Fruit fly (Drosophila melanogaster) whole organism, embryonic: ENCODE measurements around the gene Top3alpha.

Source experiments
- Adf1 ChIP-seq: fragments of 200-800 bp; sonication (Bioruptor generic); IDR thresholded peaks from 2 replicates; pipeline ENCODE4 v1.3.6; 2022; ENCODE audit warnings: missing biosample characterization, missing genetic modification characterization
- BEAF-32 ChIP-seq: fragments of 200-800 bp; sonication (Bioruptor generic); optimal IDR thresholded peaks from 3 replicates; lab custom pipeline; 2017; ENCODE audit warnings: missing biosample characterization, missing genetic modification characterization, mild to moderate bottlenecking, moderate library complexity, missing genetic modification reagents
- CG10959 ChIP-seq: fragments of 200-800 bp; sonication (Bioruptor generic); IDR thresholded peaks from 2 replicates; pipeline ENCODE4 v1.3.6; 2022; ENCODE audit warnings: missing biosample characterization, missing genetic modification characterization
- CG11504 ChIP-seq: fragments of 200-800 bp; sonication (Bioruptor generic); optimal IDR thresholded peaks from 3 replicates; lab custom pipeline; 2019; ENCODE audit warnings: missing biosample characterization, mild to moderate bottlenecking, missing genetic modification characterization, moderate library complexity
- CG11723 ChIP-seq: fragments of 200-800 bp; sonication (Bioruptor generic); optimal IDR thresholded peaks from 2 replicates; lab custom pipeline; 2017; ENCODE audit warnings: missing biosample characterization, mild to moderate bottlenecking, missing genetic modification characterization
- CG12104 ChIP-seq: fragments of 200-800 bp; sonication (Bioruptor generic); optimal IDR thresholded peaks from 3 replicates; lab custom pipeline; 2016; ENCODE audit warnings: missing biosample characterization, missing genetic modification characterization
- CG12219 ChIP-seq: fragments of 200-800 bp; sonication (Bioruptor generic); optimal IDR thresholded peaks from 3 replicates; lab custom pipeline; 2018; ENCODE audit warnings: missing biosample characterization, mild to moderate bottlenecking, missing genetic modification characterization
- CG13123 ChIP-seq: fragments of 200-800 bp; sonication (Bioruptor generic); optimal IDR thresholded peaks from 2 replicates; lab custom pipeline; 2016; ENCODE audit warnings: missing biosample characterization, missing genetic modification characterization
- CG15479 ChIP-seq: fragments of 200-800 bp; sonication (Bioruptor generic); optimal IDR thresholded peaks from 3 replicates; lab custom pipeline; 2019; ENCODE audit warnings: missing biosample characterization, mild to moderate bottlenecking, missing genetic modification characterization, moderate library complexity
- CG15601 ChIP-seq: fragments of 200-800 bp; sonication (Bioruptor generic); optimal IDR thresholded peaks from 3 replicates; lab custom pipeline; 2019; ENCODE audit warnings: missing biosample characterization, mild to moderate bottlenecking, missing genetic modification characterization, moderate library complexity
- CG1792 ChIP-seq: fragments of 200-800 bp; sonication (Bioruptor generic); optimal IDR thresholded peaks from 2 replicates; lab custom pipeline; 2016; ENCODE audit warnings: missing biosample characterization, missing genetic modification characterization
- CG18619 ChIP-seq: fragments of 200-800 bp; sonication (Bioruptor generic); optimal IDR thresholded peaks from 3 replicates; lab custom pipeline; 2017; ENCODE audit warnings: missing biosample characterization, mild to moderate bottlenecking, missing genetic modification characterization
- CG2875 ChIP-seq: fragments of 200-800 bp; sonication (Bioruptor generic); optimal IDR thresholded peaks from 2 replicates; lab custom pipeline; 2017; ENCODE audit warnings: missing biosample characterization, mild to moderate bottlenecking, missing genetic modification characterization, missing genetic modification reagents
- CG31441 ChIP-seq: fragments of 200-800 bp; sonication (Bioruptor generic); IDR thresholded peaks from 2 replicates; pipeline ENCODE4 v1.3.6; 2022; ENCODE audit warnings: missing biosample characterization, missing genetic modification characterization
- CG32767 ChIP-seq: fragments of 200-800 bp; sonication (Bioruptor generic); IDR thresholded peaks from 2 replicates; pipeline ENCODE4 v1.3.6; 2022; ENCODE audit warnings: missing biosample characterization, missing genetic modification characterization
- CG7745 ChIP-seq: fragments of 200-800 bp; sonication (Bioruptor generic); optimal IDR thresholded peaks from 2 replicates; lab custom pipeline; 2018; ENCODE audit warnings: missing biosample characterization, mild to moderate bottlenecking, missing genetic modification characterization, moderate library complexity
- CG7987 ChIP-seq: fragments of 200-800 bp; sonication (Bioruptor generic); optimal IDR thresholded peaks from 2 replicates; lab custom pipeline; 2018; ENCODE audit warnings: missing biosample characterization, mild to moderate bottlenecking, missing genetic modification characterization, moderate library complexity
- CG8359 ChIP-seq: fragments of 200-800 bp; sonication (Bioruptor generic); optimal IDR thresholded peaks from 2 replicates; lab custom pipeline; 2017; ENCODE audit warnings: missing biosample characterization, mild to moderate bottlenecking, missing genetic modification characterization, borderline replicate concordance
- Dref ChIP-seq: fragments of 200-800 bp; sonication (Bioruptor generic); IDR thresholded peaks from 2 replicates; pipeline ENCODE4 v1.3.6; 2022; ENCODE audit warnings: missing biosample characterization, missing genetic modification characterization
- E2f2 ChIP-seq: fragments of 200-800 bp; sonication (Bioruptor generic); IDR thresholded peaks from 2 replicates; pipeline ENCODE4 v1.3.6; 2022; ENCODE audit warnings: missing biosample characterization, missing genetic modification characterization
- Hmr ChIP-seq: fragments of 200-800 bp; sonication (Bioruptor generic); optimal IDR thresholded peaks from 3 replicates; lab custom pipeline; 2017; ENCODE audit warnings: mild to moderate bottlenecking, missing biosample characterization, missing genetic modification reagents, missing genetic modification characterization
- Max ChIP-seq: fragments of 200-800 bp; sonication (Bioruptor generic); optimal IDR thresholded peaks from 2 replicates; lab custom pipeline; 2016; ENCODE audit warnings: missing biosample characterization, mild to moderate bottlenecking, missing genetic modification characterization
- Nf-YB ChIP-seq: fragments of 200-800 bp; sonication (Bioruptor generic); optimal IDR thresholded peaks from 3 replicates; lab custom pipeline; 2019; ENCODE audit warnings: missing biosample characterization, mild to moderate bottlenecking, missing genetic modification characterization, moderate library complexity
- Rfx ChIP-seq: fragments of 200-800 bp; sonication (Bioruptor generic); IDR thresholded peaks from 2 replicates; pipeline ENCODE4 v1.3.6; 2022; ENCODE audit warnings: missing biosample characterization, missing genetic modification characterization
- Rx ChIP-seq: fragments of 200-800 bp; sonication (Bioruptor generic); IDR thresholded peaks from 2 replicates; pipeline ENCODE4 v1.3.6; 2022; ENCODE audit warnings: missing biosample characterization, missing genetic modification characterization
- Side ChIP-seq: fragments of 200-800 bp; sonication (Bioruptor generic); optimal IDR thresholded peaks from 2 replicates; lab custom pipeline; 2016; ENCODE audit warnings: missing biosample characterization, missing genetic modification characterization
- Sry-δ ChIP-seq: fragments of 200-800 bp; sonication (Bioruptor generic); optimal IDR thresholded peaks from 2 replicates; lab custom pipeline; 2016; ENCODE audit warnings: missing biosample characterization, missing genetic modification characterization
- Taf1 ChIP-seq: fragments of 200-800 bp; sonication (Bioruptor generic); IDR thresholded peaks from 2 replicates; pipeline ENCODE4 v1.3.6; 2022; ENCODE audit warnings: missing biosample characterization, missing genetic modification characterization
- Usf ChIP-seq: fragments of 200-800 bp; sonication (Bioruptor generic); optimal IDR thresholded peaks from 2 replicates; lab custom pipeline; 2017; ENCODE audit warnings: missing genotype, missing biosample characterization, missing genetic modification characterization
- Xbp1 ChIP-seq: fragments of 200-800 bp; sonication (Bioruptor generic); optimal IDR thresholded peaks from 3 replicates; lab custom pipeline; 2016; ENCODE audit warnings: missing biosample characterization, mild to moderate bottlenecking, missing genetic modification characterization
- YL-1 ChIP-seq: fragments of 200-800 bp; sonication (Bioruptor generic); optimal IDR thresholded peaks from 3 replicates; lab custom pipeline; 2017; ENCODE audit warnings: missing biosample characterization, mild to moderate bottlenecking, missing genetic modification characterization
- ato ChIP-seq: fragments of 200-800 bp; sonication (Bioruptor generic); IDR thresholded peaks from 2 replicates; pipeline ENCODE4 v1.3.6; 2022; ENCODE audit warnings: missing biosample characterization, missing genetic modification characterization; ENCODE audit not compliant: partially characterized antibody
- cas ChIP-seq: fragments of 200-800 bp; sonication (Bioruptor generic); IDR thresholded peaks from 2 replicates; pipeline ENCODE4 v1.3.6; 2022; ENCODE audit warnings: missing biosample characterization, missing genetic modification characterization
- chn ChIP-seq: fragments of 200-800 bp; sonication (Bioruptor generic); optimal IDR thresholded peaks from 2 replicates; lab custom pipeline; 2016; ENCODE audit warnings: missing biosample characterization, missing genetic modification characterization
- crp ChIP-seq, 2 experiments: fragments of 200-800 bp; sonication (Bioruptor generic); optimal IDR thresholded peaks; 2 replicates in 1 of 2; 3 replicates in 1 of 2; lab custom pipeline; 2017; ENCODE audit warnings: missing biosample characterization in 2 of 2, missing genetic modification characterization in 2 of 2, mild to moderate bottlenecking in 1 of 2, moderate library complexity in 1 of 2
- dm ChIP-seq: fragments of 200-800 bp; sonication (Bioruptor generic); optimal IDR thresholded peaks from 3 replicates; lab custom pipeline; 2016; ENCODE audit warnings: missing biosample characterization, missing genetic modification characterization
- dysf ChIP-seq: fragments of 200-800 bp; sonication (Bioruptor generic); IDR thresholded peaks from 3 replicates; pipeline ENCODE4 v1.3.6; 2022; ENCODE audit warnings: missing biosample characterization, missing genetic modification characterization
- en ChIP-seq: fragments of 200-800 bp; sonication (Bioruptor generic); optimal IDR thresholded peaks from 2 replicates; lab custom pipeline; 2016; ENCODE audit warnings: missing biosample characterization, missing genetic modification characterization
- fd3F ChIP-seq: fragments of 200-800 bp; sonication (Bioruptor generic); optimal IDR thresholded peaks from 2 replicates; lab custom pipeline; 2018; ENCODE audit warnings: missing biosample characterization, mild to moderate bottlenecking, missing genetic modification characterization, moderate library complexity
- grn ChIP-seq: fragments of 200-800 bp; sonication (Bioruptor generic); optimal IDR thresholded peaks from 3 replicates; lab custom pipeline; 2017; ENCODE audit warnings: missing biosample characterization, missing genetic modification characterization
- ham ChIP-seq: fragments of 200-800 bp; sonication (Bioruptor generic); IDR thresholded peaks from 2 replicates; pipeline ENCODE4 v1.3.6; 2022; ENCODE audit warnings: missing biosample characterization, missing genetic modification characterization
- inv ChIP-seq: fragments of 200-800 bp; sonication (Bioruptor generic); IDR thresholded peaks from 2 replicates; pipeline ENCODE4 v1.3.6; 2022; ENCODE audit warnings: missing biosample characterization, missing genetic modification characterization; ENCODE audit not compliant: partially characterized antibody
- kah ChIP-seq: fragments of 200-800 bp; sonication (Bioruptor generic); optimal IDR thresholded peaks from 2 replicates; lab custom pipeline; 2018; ENCODE audit warnings: missing biosample characterization, mild to moderate bottlenecking, missing genetic modification characterization
- oc ChIP-seq: fragments of 200-800 bp; sonication (Bioruptor generic); optimal IDR thresholded peaks from 2 replicates; lab custom pipeline; 2018; ENCODE audit warnings: missing biosample characterization, mild to moderate bottlenecking, missing genetic modification characterization, moderate library complexity
- schlank ChIP-seq: fragments of 200-800 bp; sonication (Bioruptor generic); optimal IDR thresholded peaks from 2 replicates; lab custom pipeline; 2018; ENCODE audit warnings: missing biosample characterization, mild to moderate bottlenecking, missing genetic modification characterization
- sqz ChIP-seq: fragments of 200-800 bp; sonication (Bioruptor generic); optimal IDR thresholded peaks from 3 replicates; lab custom pipeline; 2018; ENCODE audit warnings: missing biosample characterization, mild to moderate bottlenecking, missing genetic modification characterization
- trh ChIP-seq: fragments of 200-800 bp; sonication (Bioruptor generic); optimal IDR thresholded peaks from 2 replicates; lab custom pipeline; 2016; ENCODE audit warnings: missing biosample characterization, missing genetic modification characterization
- unc-4 ChIP-seq: fragments of 200-800 bp; sonication (Bioruptor generic); IDR thresholded peaks from 2 replicates; pipeline ENCODE4 v1.3.6; 2022; ENCODE audit warnings: missing biosample characterization, missing genetic modification characterization; ENCODE audit not compliant: partially characterized antibody
- vvl ChIP-seq: fragments of 200-800 bp; sonication (Bioruptor generic); IDR thresholded peaks from 2 replicates; pipeline ENCODE4 v1.3.6; 2022; ENCODE audit warnings: missing biosample characterization, missing genetic modification characterization
- zen ChIP-seq: fragments of 200-800 bp; sonication (Bioruptor generic); optimal IDR thresholded peaks from 3 replicates; lab custom pipeline; 2018; ENCODE audit warnings: missing biosample characterization, mild to moderate bottlenecking, missing genetic modification characterization, moderate library complexity

The Top3alpha gene

DNA sequence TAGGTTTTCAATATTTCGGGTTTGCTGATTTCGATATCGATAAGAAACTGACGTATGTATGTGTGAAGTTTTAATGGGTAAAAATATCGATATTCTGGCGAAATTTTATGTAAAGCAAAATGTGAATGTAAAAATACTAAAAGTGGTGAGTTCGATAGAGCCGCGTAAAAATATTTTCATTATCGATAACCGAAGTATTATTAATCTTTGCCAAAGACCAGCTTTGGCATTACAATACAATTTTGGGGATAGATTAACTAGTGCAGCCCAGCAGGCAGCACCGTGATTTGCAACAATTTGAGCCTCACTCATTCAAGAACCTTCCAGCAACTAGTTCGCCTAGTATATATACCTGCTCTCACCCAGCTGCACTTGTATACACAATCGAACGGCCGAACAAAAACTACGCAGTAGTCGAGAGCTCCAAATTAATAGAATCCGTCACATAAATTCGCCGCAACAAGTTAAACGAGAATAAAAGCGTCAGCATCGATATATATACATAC lies 44.4 kb downstream of the Top3alpha start (continued):
- no peak for TF ChIP-seq CG1792 (GFP tag; lab: Kevin White, UChicago)
- peak; percentile 28 for TF ChIP-seq Hmr (GFP tag; lab: Kevin White, UChicago)
- no peak for TF ChIP-seq schlank (tag; lab: Kevin White, UChicago)
- TF ChIP-seq trh (GFP tag; lab: Kevin White, UChicago): no peak
- TF ChIP-seq en (GFP tag; lab: Kevin White, UChicago): no peak
- no peak for TF ChIP-seq CG18619 (GFP tag; lab: Kevin White, UChicago)
- peak; percentile 8 for TF ChIP-seq zen (tag; lab: Kevin White, UChicago)
- no peak for TF ChIP-seq Side (GFP tag; lab: Kevin White, UChicago)
- no peak for TF ChIP-seq Taf1 (GFP tag; lab: Robert Waterston, UW)
- no peak for TF ChIP-seq sqz (GFP tag; lab: Kevin White, UChicago)
- TF ChIP-seq Sry-δ (GFP tag; lab: Kevin White, UChicago): peak; percentile 84
- peak; percentile 5 for TF ChIP-seq CG11504 (tag; lab: Kevin White, UChicago)
- peak; percentile 22; the same call in 1 of the 2 replicates for TF ChIP-seq vvl
- no peak for TF ChIP-seq CG7987 (GFP tag; lab: Kevin White, UChicago)
- peak; percentile 94 for TF ChIP-seq ato
- peak in 1 of 2 experiments; percentile 44 for TF ChIP-seq crp (GFP tag; optimal IDR thresholded peaks at IDR 0.05; lab: Kevin White, UChicago)
- TF ChIP-seq CG10959 (GFP tag; lab: Robert Waterston, UW): no peak
- peak; percentile 71 for TF ChIP-seq oc (tag; lab: Kevin White, UChicago)
- no peak for TF ChIP-seq Xbp1 (GFP tag; lab: Kevin White, UChicago)
- TF ChIP-seq grn: peak; percentile 62
- TF ChIP-seq CG8359 (GFP tag; lab: Kevin White, UChicago): no peak
- peak; percentile 78 for TF ChIP-seq YL-1 (GFP tag; lab: Kevin White, UChicago)
- no peak for TF ChIP-seq cas
- TF ChIP-seq CG12219 (GFP tag; lab: Kevin White, UChicago): no peak
- TF ChIP-seq inv: peak; percentile 73
- TF ChIP-seq CG31441 (GFP tag; lab: Robert Waterston, UW): peak; percentile 62
- TF ChIP-seq BEAF-32 (GFP tag; lab: Kevin White, UChicago): peak; percentile 81
- TF ChIP-seq CG32767 (GFP tag; lab: Robert Waterston, UW): 0 out of 2 replicates have a peak, but pooled peaks have one; percentile 15
- TF ChIP-seq kah (GFP tag; lab: Kevin White, UChicago): no peak
- no peak for TF ChIP-seq chn
- TF ChIP-seq Max: no peak
- no peak for TF ChIP-seq CG2875 (GFP tag; lab: Kevin White, UChicago)
- no peak for TF ChIP-seq CG13123
- TF ChIP-seq E2f2 (GFP tag; lab: Robert Waterston, UW): peak; percentile 67
- TF ChIP-seq Adf1: no peak
- no peak for TF ChIP-seq ham (GFP tag; lab: Robert Waterston, UW)
- peak; percentile 82 for TF ChIP-seq CG15601 (tag; lab: Kevin White, UChicago)
- peak; percentile 92 for TF ChIP-seq Dref (GFP tag; lab: Robert Waterston, UW)
- no peak for TF ChIP-seq CG11723 (GFP tag; lab: Kevin White, UChicago)
- no peak for TF ChIP-seq fd3F (GFP tag; lab: Kevin White, UChicago)
- no peak for TF ChIP-seq CG7745 (tag; lab: Kevin White, UChicago)
- no peak for TF ChIP-seq CG12104 (GFP tag; lab: Kevin White, UChicago)
- peak; percentile 91 for TF ChIP-seq unc-4 (GFP tag; lab: Robert Waterston, UW)
- TF ChIP-seq Rfx (GFP tag; lab: Robert Waterston, UW): 0 out of 2 replicates have a peak, but pooled peaks have one; percentile 7
- no peak for TF ChIP-seq CG15479
- TF ChIP-seq Rx (GFP tag; lab: Robert Waterston, UW): no peak
- TF ChIP-seq Usf: no peak
- peak; percentile 1 for TF ChIP-seq dm (GFP tag; lab: Kevin White, UChicago)
- no peak for TF ChIP-seq dysf (GFP tag; lab: Robert Waterston, UW)
- TF ChIP-seq Nf-YB (GFP tag; lab: Kevin White, UChicago): no peak
